Worm (Caenorhabditis elegans): ENCODE results near the gene Y75B8A.13.

Y75B8A.13 gene

DNA sequence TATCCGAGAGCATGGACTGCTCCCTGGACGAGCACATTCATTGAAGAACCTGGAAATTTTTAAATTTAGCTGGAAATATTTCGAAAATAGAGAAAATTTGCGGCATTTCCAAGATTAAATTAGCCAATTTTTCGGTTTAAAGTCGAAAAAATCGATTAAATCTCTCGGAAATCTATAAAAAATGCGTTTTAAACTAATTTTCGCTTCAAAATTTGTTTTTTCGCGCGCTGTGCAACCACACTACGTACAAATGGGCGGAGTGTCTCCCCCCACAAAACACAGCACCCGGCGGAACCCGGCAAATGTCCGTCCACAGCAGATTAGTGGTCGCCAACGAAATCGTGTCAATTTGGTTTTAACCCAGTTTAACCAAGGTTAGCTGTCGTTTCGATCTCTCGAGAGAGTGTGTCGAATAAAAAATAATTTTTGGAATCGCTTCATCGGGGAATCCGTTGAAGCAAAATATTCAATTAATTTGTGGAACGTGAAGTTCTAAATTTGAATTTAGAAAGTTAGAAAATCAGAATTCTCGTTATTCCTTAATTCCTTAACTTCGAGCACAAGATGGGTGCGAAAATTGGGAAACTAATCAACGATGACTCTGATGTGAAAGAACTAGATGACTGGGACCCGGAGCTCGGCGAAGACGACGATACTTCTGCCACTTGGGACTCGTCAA is 34.8 kb upstream of the Y75B8A.13 start, which contains the start of the genes tim-1 and Y75B8A.23 (continued):
- TF ChIP-seq nhr-76 (tag; optimal IDR thresholded peaks at IDR 0.05): no peak
- TF ChIP-seq ceh-28 (tag; optimal IDR thresholded peaks at IDR 0.05): no peak
- TF ChIP-seq nhr-237 (tag; optimal IDR thresholded peaks at IDR 0.05): no peak
- no peak for TF ChIP-seq saeg-2 (GFP tag; IDR thresholded peaks at IDR 0.05)
- no peak for TF ChIP-seq skn-1 (tag; optimal IDR thresholded peaks at IDR 0.05)
- TF ChIP-seq fos-1 (tag; optimal IDR thresholded peaks at IDR 0.05): peak; percentile 71
- TF ChIP-seq lsy-2 (tag; optimal IDR thresholded peaks at IDR 0.05): peak; percentile 42 to 95
- TF ChIP-seq daf-16 (GFP tag; optimal IDR thresholded peaks at IDR 0.05): peak; percentile 56 to 87
- peak; percentile 88 for TF ChIP-seq daf-16 (tag; optimal IDR thresholded peaks at IDR 0.05)
- 0 out of 2 replicates have a peak, but pooled peaks have one; percentile 34 for TF ChIP-seq F44E2.7 (GFP tag; IDR thresholded peaks at IDR 0.05)
- TF ChIP-seq lin-15B (tag; optimal IDR thresholded peaks at IDR 0.05): peak; percentile 16
- TF ChIP-seq nhr-77 (tag; optimal IDR thresholded peaks at IDR 0.05): peak; percentile 92
- no peak for TF ChIP-seq lin-39 (tag; optimal IDR thresholded peaks at IDR 0.05)
- TF ChIP-seq hmg-1.1 (GFP tag; IDR thresholded peaks at IDR 0.05): peak; percentile 91
- TF ChIP-seq dmd-6 (GFP tag; IDR thresholded peaks at IDR 0.05): peak; percentile 87
- TF ChIP-seq rbr-2 (tag; optimal IDR thresholded peaks at IDR 0.05): peak; percentile 92
- peak; percentile 69 for TF ChIP-seq F37D6.2 (tag; optimal IDR thresholded peaks at IDR 0.05)
- TF ChIP-seq dve-1 (tag; optimal IDR thresholded peaks at IDR 0.05; ENCODE audit: insufficient read depth): peak; percentile 98
- peak; percentile 51; the same call in 1 of the 2 replicates for TF ChIP-seq D1046.2 (GFP tag; IDR thresholded peaks at IDR 0.05)
- peak; percentile 36 for TF ChIP-seq lin-29 (GFP tag; IDR thresholded peaks at IDR 0.05)
- TF ChIP-seq spr-1 (tag; optimal IDR thresholded peaks at IDR 0.05): peak; percentile 86
- peak; percentile 60 for TF ChIP-seq zip-2 (tag; optimal IDR thresholded peaks at IDR 0.05)
- TF ChIP-seq egl-27 (tag; optimal IDR thresholded peaks at IDR 0.05): peak; percentile 11
- peak; percentile 75 for TF ChIP-seq lin-1 (GFP tag; IDR thresholded peaks at IDR 0.05)
- TF ChIP-seq aha-1 (tag): peak; percentile 99
- TF ChIP-seq Y5F2A.4 (GFP tag; optimal IDR thresholded peaks at IDR 0.05): peak; percentile 54
- TF ChIP-seq lir-3 (tag; optimal IDR thresholded peaks at IDR 0.05): peak; percentile 37
- peak; percentile 92 for TF ChIP-seq nhr-11 (tag; optimal IDR thresholded peaks at IDR 0.05)
- no peak for TF ChIP-seq attf-4 (tag; optimal IDR thresholded peaks at IDR 0.05)
- peak; percentile 92 for TF ChIP-seq nhr-28 (tag; optimal IDR thresholded peaks at IDR 0.05)
- TF ChIP-seq nhr-41 (GFP tag; IDR thresholded peaks at IDR 0.05): peak; percentile 62
- peak; percentile 33 for TF ChIP-seq R02D3.7 (tag; optimal IDR thresholded peaks at IDR 0.05)
- peak; percentile 84 for TF ChIP-seq snpc-1.2 (GFP tag; IDR thresholded peaks at IDR 0.05)
- peak; percentile 85 for TF ChIP-seq ctbp-1 (GFP tag; IDR thresholded peaks at IDR 0.05)
- TF ChIP-seq arid-1 (GFP tag; conservative IDR thresholded peaks at IDR 0.05): peak; percentile 89

DNA sequence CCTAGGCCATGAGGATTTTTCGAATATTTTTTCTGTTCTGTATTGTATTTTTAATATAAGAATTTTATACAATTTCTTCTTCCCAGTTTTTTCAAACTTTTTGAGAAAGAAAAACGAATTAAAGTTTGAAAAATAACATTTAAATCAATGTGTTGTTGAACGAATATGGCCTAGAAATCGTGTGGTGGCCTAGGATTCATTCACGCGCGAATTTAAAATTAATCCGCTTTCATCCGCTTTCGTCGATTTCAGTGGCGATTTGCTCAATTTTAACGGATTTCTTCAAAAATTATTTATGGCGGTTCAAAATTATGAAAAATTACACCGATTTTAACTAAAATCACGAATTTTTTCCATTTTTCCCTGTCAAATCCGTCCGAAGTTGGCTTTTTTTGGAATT is 31.8 kb upstream of the Y75B8A.13 start:
- TF ChIP-seq lin-39 (tag; optimal IDR thresholded peaks at IDR 0.05): no peak

DNA sequence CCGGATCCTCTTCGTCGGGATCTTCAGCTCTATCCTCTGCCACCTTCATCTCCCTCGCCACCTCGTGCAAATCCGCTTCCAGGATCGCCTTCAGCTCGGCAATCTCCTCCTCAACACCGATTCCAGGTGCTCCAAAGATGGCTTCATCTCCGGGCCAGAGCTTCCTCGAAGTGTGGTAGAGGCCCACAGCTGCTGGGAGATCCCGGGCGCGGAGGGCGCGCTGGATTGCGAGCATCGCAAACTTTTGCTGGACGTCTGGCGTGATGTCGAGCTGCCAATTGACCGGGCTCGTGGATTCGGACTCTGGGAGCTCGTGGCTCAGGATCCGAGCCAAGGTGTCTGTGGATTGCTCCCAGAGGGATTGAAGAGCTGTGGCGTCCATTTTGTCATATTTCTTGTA is 30.1 kb upstream of the Y75B8A.13 start:
- TF ChIP-seq set-16 (GFP tag; IDR thresholded peaks at IDR 0.05): peak; percentile 96
- no peak for TF ChIP-seq ama-1 (optimal IDR thresholded peaks at IDR 0.05)

DNA sequence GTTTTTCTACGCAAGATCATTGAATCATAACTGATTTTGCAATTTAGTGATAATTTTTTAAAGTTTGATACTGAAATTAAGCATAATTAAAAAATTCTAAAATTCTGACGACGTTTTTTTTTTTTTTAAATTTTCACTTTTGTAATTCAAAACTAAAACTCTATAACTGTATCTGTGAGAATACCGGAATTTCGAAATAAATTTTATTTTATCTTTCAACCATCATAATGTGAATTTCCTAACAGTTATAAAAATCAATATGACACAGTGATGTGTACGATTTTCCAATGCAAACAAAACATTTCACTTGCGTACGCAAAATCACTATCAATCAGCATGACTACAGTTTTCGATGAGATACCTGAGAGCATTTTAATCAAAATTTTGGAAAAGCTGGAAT is 20.4 kb upstream of the Y75B8A.13 start, which contains the start of the genes grl-15 and fbxa-89:
Gene grl-15, minus strand, starts transcription at position 101 of the 400 bp plus-strand sequence.
Gene fbxa-89, plus strand, starts transcription at position 271 of the 400 bp plus-strand sequence.
- TF ChIP-seq aha-1 (tag) (peak; percentile 51), dve-1 (tag; optimal IDR thresholded peaks at IDR 0.05; ENCODE audit: insufficient read depth) (peak; percentile 34), vab-7 (GFP tag; IDR thresholded peaks at IDR 0.05) (no peak), daf-16 (GFP tag; optimal IDR thresholded peaks at IDR 0.05) (no peak), daf-16 (tag; optimal IDR thresholded peaks at IDR 0.05) (peak; percentile 45), ctbp-1 (GFP tag; IDR thresholded peaks at IDR 0.05) (no peak), Y48G9A.11 (GFP tag; IDR thresholded peaks at IDR 0.05) (no peak)

Measured in whole organism, L4 larva.